Fruit fly (Drosophila melanogaster) whole organism, embryonic: ENCODE measurements around the gene Pif1A.

ENCODE experiments used
- Atf6 ChIP-seq: fragments of 200-800 bp; sonication (Bioruptor generic); IDR thresholded peaks from 2 replicates; pipeline ENCODE4 v1.3.6; 2022; ENCODE audit warnings: missing biosample characterization, missing genetic modification characterization
- CG10543 ChIP-seq: fragments of 200-800 bp; sonication (Bioruptor generic); optimal IDR thresholded peaks from 3 replicates; lab custom pipeline; 2017; ENCODE audit warnings: missing biosample characterization, mild to moderate bottlenecking, missing genetic modification characterization, moderate library complexity
- CG14014 ChIP-seq: fragments of 200-800 bp; sonication (Bioruptor generic); IDR thresholded peaks from 2 replicates; pipeline ENCODE4 v1.3.6; 2022; ENCODE audit warnings: missing biosample characterization, missing genetic modification characterization
- CG14860 ChIP-seq: fragments of 200-800 bp; sonication (Bioruptor generic); IDR thresholded peaks from 3 replicates; pipeline ENCODE4 v1.3.6; 2022; ENCODE audit warnings: missing biosample characterization, missing genetic modification characterization; ENCODE audit not compliant: partially characterized antibody
- CG15479 ChIP-seq: fragments of 200-800 bp; sonication (Bioruptor generic); optimal IDR thresholded peaks from 3 replicates; lab custom pipeline; 2019; ENCODE audit warnings: missing biosample characterization, mild to moderate bottlenecking, missing genetic modification characterization, moderate library complexity
- CG15696 ChIP-seq: fragments of 200-800 bp; sonication (Bioruptor generic); optimal IDR thresholded peaks from 2 replicates; lab custom pipeline; 2019; ENCODE audit warnings: missing biosample characterization, mild to moderate bottlenecking, missing genetic modification characterization, moderate library complexity
- CG17568 ChIP-seq: fragments of 200-800 bp; sonication (Bioruptor generic); optimal IDR thresholded peaks from 2 replicates; lab custom pipeline; 2018; ENCODE audit warnings: missing biosample characterization, mild to moderate bottlenecking, missing genetic modification characterization, moderate library complexity
- CG18599 ChIP-seq: fragments of 200-800 bp; sonication (Bioruptor generic); optimal IDR thresholded peaks from 3 replicates; lab custom pipeline; 2017; ENCODE audit warnings: missing biosample characterization, missing genetic modification characterization, mild to moderate bottlenecking, moderate library complexity, missing genetic modification reagents
- CG2120 ChIP-seq: fragments of 200-800 bp; sonication (Bioruptor generic); optimal IDR thresholded peaks from 3 replicates; lab custom pipeline; 2016; ENCODE audit warnings: missing biosample characterization, missing genetic modification characterization
- CG2678 ChIP-seq: fragments of 200-800 bp; sonication (Bioruptor generic); optimal IDR thresholded peaks from 3 replicates; lab custom pipeline; 2019; ENCODE audit warnings: missing biosample characterization, mild to moderate bottlenecking, missing genetic modification characterization, moderate library complexity
- CG31224 ChIP-seq: fragments of 200-800 bp; sonication (Bioruptor generic); IDR thresholded peaks from 2 replicates; pipeline ENCODE4 v1.3.6; 2022; ENCODE audit warnings: missing biosample characterization, missing genetic modification characterization
- CG6765 ChIP-seq: fragments of 200-800 bp; sonication (Bioruptor generic); optimal IDR thresholded peaks from 3 replicates; lab custom pipeline; 2017; ENCODE audit warnings: missing biosample characterization, mild to moderate bottlenecking, missing genetic modification characterization
- CG7556 ChIP-seq: fragments of 200-800 bp; sonication (Bioruptor generic); optimal IDR thresholded peaks from 2 replicates; lab custom pipeline; 2017; ENCODE audit warnings: missing biosample characterization, mild to moderate bottlenecking, missing genetic modification characterization
- CG9437 ChIP-seq: fragments of 200-800 bp; sonication (Bioruptor generic); optimal IDR thresholded peaks from 2 replicates; lab custom pipeline; 2018; ENCODE audit warnings: missing biosample characterization, mild to moderate bottlenecking, missing genetic modification characterization
- CG9727 ChIP-seq: fragments of 200-800 bp; sonication (Bioruptor generic); optimal IDR thresholded peaks from 3 replicates; lab custom pipeline; 2017; ENCODE audit warnings: missing biosample characterization, mild to moderate bottlenecking, missing genetic modification characterization
- Dbx ChIP-seq: fragments of 200-800 bp; sonication (Bioruptor generic); IDR thresholded peaks from 3 replicates; pipeline ENCODE4 v1.3.6; 2022; ENCODE audit warnings: missing biosample characterization, missing genetic modification characterization
- Drgx ChIP-seq: fragments of 200-800 bp; sonication (Bioruptor generic); IDR thresholded peaks from 2 replicates; pipeline ENCODE4 v1.3.6; 2022; ENCODE audit warnings: missing biosample characterization, missing genetic modification characterization
- Ets65A ChIP-seq: fragments of 200-800 bp; sonication (Bioruptor generic); peaks from one replicate; lab custom pipeline; 2016; ENCODE audit warnings: missing biosample characterization, missing genetic modification characterization
- Fer3 ChIP-seq: fragments of 200-800 bp; sonication (Bioruptor generic); optimal IDR thresholded peaks from 2 replicates; lab custom pipeline; 2018; ENCODE audit warnings: missing biosample characterization, mild to moderate bottlenecking, missing genetic modification characterization, moderate library complexity
- HHEX ChIP-seq: fragments of 200-800 bp; sonication (Bioruptor generic); optimal IDR thresholded peaks from 3 replicates; lab custom pipeline; 2017; ENCODE audit warnings: missing biosample characterization, mild to moderate bottlenecking, missing genetic modification characterization, missing genetic modification reagents
- Hey ChIP-seq: fragments of 200-800 bp; sonication (Bioruptor generic); optimal IDR thresholded peaks from 3 replicates; lab custom pipeline; 2018; ENCODE audit warnings: missing biosample characterization, mild to moderate bottlenecking, missing genetic modification characterization
- Hmr ChIP-seq: fragments of 200-800 bp; sonication (Bioruptor generic); optimal IDR thresholded peaks from 3 replicates; lab custom pipeline; 2017; ENCODE audit warnings: mild to moderate bottlenecking, missing biosample characterization, missing genetic modification reagents, missing genetic modification characterization
- Lpt ChIP-seq: fragments of >200 bp; optimal IDR thresholded peaks from 2 replicates; lab custom pipeline; 2018; ENCODE audit warnings: missing biosample characterization, missing genetic modification characterization
- Med ChIP-seq: fragments of 200-800 bp; sonication (Bioruptor generic); peaks from one replicate; lab custom pipeline; 2016; ENCODE audit warnings: missing biosample characterization, missing genetic modification characterization, mild to moderate bottlenecking, inconsistent platforms, moderate library complexity
- Rfx ChIP-seq: fragments of 200-800 bp; sonication (Bioruptor generic); IDR thresholded peaks from 2 replicates; pipeline ENCODE4 v1.3.6; 2022; ENCODE audit warnings: missing biosample characterization, missing genetic modification characterization
- Sin3A ChIP-seq: fragments of >200 bp; optimal IDR thresholded peaks from 2 replicates; lab custom pipeline; 2018
- TFAM ChIP-seq: fragments of 200-800 bp; sonication (Bioruptor generic); optimal IDR thresholded peaks from 2 replicates; lab custom pipeline; 2017; ENCODE audit warnings: missing biosample characterization, missing genetic modification characterization, inconsistent platforms
- Usf ChIP-seq: fragments of 200-800 bp; sonication (Bioruptor generic); optimal IDR thresholded peaks from 2 replicates; lab custom pipeline; 2017; ENCODE audit warnings: missing genotype, missing biosample characterization, missing genetic modification characterization
- bcd ChIP-seq: fragments of 200-800 bp; sonication (Bioruptor generic); optimal IDR thresholded peaks from 2 replicates; lab custom pipeline; 2017; ENCODE audit warnings: missing biosample characterization, mild to moderate bottlenecking, missing genetic modification characterization
- cg ChIP-seq: fragments of 200-800 bp; sonication (Bioruptor generic); optimal IDR thresholded peaks from 3 replicates; lab custom pipeline; 2019; ENCODE audit warnings: missing biosample characterization, mild to moderate bottlenecking, missing genetic modification characterization, moderate library complexity
- corto ChIP-seq: fragments of 200-800 bp; sonication (Bioruptor generic); optimal IDR thresholded peaks from 2 replicates; lab custom pipeline; 2016; ENCODE audit warnings: missing biosample characterization, mild to moderate bottlenecking, missing genetic modification characterization, moderate library complexity
- cwo ChIP-seq: fragments of 200-800 bp; sonication (Bioruptor generic); optimal IDR thresholded peaks from 3 replicates; lab custom pipeline; 2017; ENCODE audit warnings: missing biosample characterization, missing genetic modification characterization, mild to moderate bottlenecking, moderate library complexity, missing genetic modification reagents
- exex ChIP-seq: fragments of 200-800 bp; sonication (Bioruptor generic); optimal IDR thresholded peaks from 4 replicates; lab custom pipeline; 2018; ENCODE audit warnings: missing biosample characterization, mild to moderate bottlenecking, missing genetic modification characterization, moderate library complexity
- fd102C ChIP-seq: fragments of 200-800 bp; sonication (Bioruptor generic); optimal IDR thresholded peaks from 2 replicates; lab custom pipeline; 2018; ENCODE audit warnings: missing biosample characterization, mild to moderate bottlenecking, missing genetic modification characterization, moderate library complexity
- lbe ChIP-seq: fragments of 200-800 bp; sonication (Bioruptor generic); optimal IDR thresholded peaks from 2 replicates; lab custom pipeline; 2016; ENCODE audit warnings: missing biosample characterization, mild to moderate bottlenecking, missing genetic modification characterization
- lilli ChIP-seq: fragments of 200-800 bp; sonication (Bioruptor generic); optimal IDR thresholded peaks from 3 replicates; lab custom pipeline; 2016; ENCODE audit warnings: missing biosample characterization, missing genetic modification characterization
- mld ChIP-seq: fragments of 200-800 bp; sonication (Bioruptor generic); IDR thresholded peaks from 3 replicates; pipeline ENCODE4 v1.3.6; 2022; ENCODE audit warnings: missing biosample characterization, missing genetic modification characterization; ENCODE audit not compliant: partially characterized antibody
- nerfin-1 ChIP-seq: fragments of 200-800 bp; sonication (Bioruptor generic); optimal IDR thresholded peaks from 3 replicates; lab custom pipeline; 2019; ENCODE audit warnings: missing biosample characterization, mild to moderate bottlenecking, missing genetic modification characterization, moderate library complexity
- nmo ChIP-seq: fragments of 200-800 bp; sonication (Bioruptor generic); optimal IDR thresholded peaks from 2 replicates; lab custom pipeline; 2018; ENCODE audit warnings: missing biosample characterization, mild to moderate bottlenecking, missing genetic modification characterization, moderate library complexity
- rib ChIP-seq: fragments of 200-800 bp; sonication (Bioruptor generic); IDR thresholded peaks from 2 replicates; pipeline ENCODE4 v1.3.6; 2022; ENCODE audit warnings: missing biosample characterization, missing genetic modification characterization
- scrt ChIP-seq: fragments of 200-800 bp; sonication (Bioruptor generic); optimal IDR thresholded peaks from 2 replicates; lab custom pipeline; 2018; ENCODE audit warnings: missing biosample characterization, mild to moderate bottlenecking, missing genetic modification characterization, moderate library complexity
- so ChIP-seq: fragments of 200-800 bp; sonication (Bioruptor generic); IDR thresholded peaks from 3 replicates; pipeline ENCODE4 v1.3.6; 2022; ENCODE audit warnings: missing biosample characterization, missing genetic modification characterization
- stc ChIP-seq: fragments of 200-800 bp; sonication (Bioruptor generic); IDR thresholded peaks from 2 replicates; pipeline ENCODE4 v1.3.6; 2022; ENCODE audit warnings: missing biosample characterization, missing genetic modification characterization

The Pif1A gene

DNA sequence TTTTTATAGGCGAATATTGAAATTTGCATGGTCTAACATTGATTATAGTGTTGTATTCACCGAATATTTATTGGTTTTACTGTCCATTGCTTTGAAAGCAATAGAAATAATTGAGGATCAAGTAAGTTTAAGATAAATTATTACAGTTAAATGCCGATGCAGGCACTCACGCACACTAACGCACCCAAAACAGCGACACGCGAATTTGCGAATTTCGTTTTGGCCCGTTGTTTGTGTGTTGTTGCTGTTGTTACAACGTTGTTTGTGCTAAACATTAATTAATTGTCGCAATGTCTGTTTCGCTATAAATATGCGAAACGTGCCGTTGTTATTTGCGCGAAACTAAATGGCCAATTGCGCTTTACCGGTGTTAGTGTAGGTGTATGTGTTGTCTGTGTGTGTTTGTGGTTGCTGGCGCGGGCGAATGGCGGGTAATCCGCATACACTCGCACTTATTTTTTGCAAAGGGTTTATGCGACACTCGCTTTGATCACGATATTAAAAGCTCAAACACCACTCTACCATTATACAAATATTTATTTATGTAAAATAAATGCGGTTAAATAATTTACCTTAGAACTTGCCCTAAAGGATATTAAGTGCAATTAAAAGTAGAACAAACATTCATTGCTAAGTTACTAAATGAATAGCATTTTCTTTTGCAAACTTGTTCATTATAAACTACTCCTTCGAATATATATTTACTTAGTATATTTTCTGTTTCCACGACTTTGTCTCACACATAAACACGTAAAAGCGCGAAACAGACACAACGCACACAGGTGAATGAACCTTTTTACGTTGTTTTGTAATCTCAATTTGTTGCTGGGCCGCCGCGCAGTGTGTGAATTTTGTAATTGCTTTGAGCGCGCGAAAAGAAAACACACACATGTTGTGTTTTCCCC lies 52.9 kb downstream of the Pif1A start:
- peak; percentile 97 for TF ChIP-seq nerfin-1 (tag; lab: Kevin White, UChicago)
- TF ChIP-seq cg (GFP tag; lab: Kevin White, UChicago): peak; percentile 81
- no peak for TF ChIP-seq exex (tag; lab: Kevin White, UChicago)
- peak; percentile 2 for TF ChIP-seq CG10543 (GFP tag; lab: Kevin White, UChicago)
- TF ChIP-seq CG6765 (GFP tag; lab: Kevin White, UChicago): peak; percentile 16
- peak; percentile 10 for TF ChIP-seq nmo (GFP tag; lab: Kevin White, UChicago)
- peak; percentile 72; the same call in 1 of the 2 replicates for TF ChIP-seq Drgx (GFP tag; lab: Robert Waterston, UW)
- 0 out of 3 replicates have a peak, but pooled peaks have one; percentile 34 for TF ChIP-seq Dbx (GFP tag; lab: Robert Waterston, UW)
- TF ChIP-seq Rfx (GFP tag; lab: Robert Waterston, UW): 0 out of 2 replicates have a peak, but pooled peaks have one; percentile 6
- peak; percentile 1 for TF ChIP-seq HHEX (GFP tag; lab: Kevin White, UChicago)
- TF ChIP-seq Lpt (GFP tag; lab: Kevin White, UChicago): no peak
- 0 out of 2 replicates have a peak, but pooled peaks have one; percentile 23 for TF ChIP-seq CG31224
- TF ChIP-seq stc (GFP tag; lab: Robert Waterston, UW): 0 out of 2 replicates have a peak, but pooled peaks have one; percentile 28
- no peak for TF ChIP-seq TFAM (GFP tag; lab: Kevin White, UChicago)
- no peak for TF ChIP-seq Hey (tag; lab: Kevin White, UChicago)
- TF ChIP-seq bcd (GFP tag; lab: Kevin White, UChicago): peak; percentile 11
- 0 out of 2 replicates have a peak, but pooled peaks have one; percentile 14 for TF ChIP-seq Atf6 (GFP tag; lab: Robert Waterston, UW)
- 0 out of 3 replicates have a peak, but pooled peaks have one; percentile 2 for TF ChIP-seq CG14860 (GFP tag; lab: Robert Waterston, UW)
- no peak for TF ChIP-seq CG15696 (tag; lab: Kevin White, UChicago)
- peak; percentile 69 for TF ChIP-seq corto (GFP tag; lab: Kevin White, UChicago)
- TF ChIP-seq lbe (GFP tag; lab: Kevin White, UChicago): peak; percentile 28
- TF ChIP-seq lilli (GFP tag; lab: Kevin White, UChicago): peak; percentile 14
- TF ChIP-seq so (GFP tag; lab: Robert Waterston, UW): 0 out of 3 replicates have a peak, but pooled peaks have one; percentile 37
- TF ChIP-seq rib: peak; percentile 38; the same call in 1 of the 2 replicates
- peak; percentile 3 for TF ChIP-seq CG2120 (GFP tag; lab: Kevin White, UChicago)
- TF ChIP-seq Usf (GFP tag; lab: Kevin White, UChicago): peak; percentile 1
- peak; percentile 53 for TF ChIP-seq CG18599 (GFP tag; lab: Kevin White, UChicago)
- no peak for TF ChIP-seq scrt (GFP tag; lab: Kevin White, UChicago)
- no peak for TF ChIP-seq Ets65A (GFP tag; lab: Kevin White, UChicago)
- peak; percentile 9 for TF ChIP-seq Sin3A (lab: Kevin White, UChicago)
- no peak for TF ChIP-seq CG2678
- TF ChIP-seq Fer3 (tag; lab: Kevin White, UChicago): peak; percentile 21
- peak; percentile 42 for TF ChIP-seq Hmr (GFP tag; lab: Kevin White, UChicago)
- TF ChIP-seq CG9727 (GFP tag; lab: Kevin White, UChicago): peak; percentile 33
- TF ChIP-seq cwo: peak; percentile 14
- TF ChIP-seq Med (GFP tag; lab: Kevin White, UChicago): peak; percentile 64
- 0 out of 3 replicates have a peak, but pooled peaks have one; percentile 1 for TF ChIP-seq mld (GFP tag; lab: Robert Waterston, UW)
- TF ChIP-seq CG14014: 0 out of 2 replicates have a peak, but pooled peaks have one; percentile 10
- no peak for TF ChIP-seq CG17568 (GFP tag; lab: Kevin White, UChicago)
- TF ChIP-seq CG9437 (GFP tag; lab: Kevin White, UChicago): peak; percentile 92
- TF ChIP-seq CG7556: peak; percentile 10
- peak; percentile 53 for TF ChIP-seq CG15479 (GFP tag; lab: Kevin White, UChicago)
- TF ChIP-seq fd102C (GFP tag; lab: Kevin White, UChicago): no peak
